Worm (Caenorhabditis elegans) whole organism, L1 larva: ENCODE measurements around the gene dbl-1.

ENCODE experiments used
- ama-1 ChIP-seq: fragments of 150-350 bp; optimal IDR thresholded peaks from 2 replicates; lab custom pipeline; 2014
- dpl-1 ChIP-seq, 3 experiments: fragments of 150-350 bp in 2 of 3; sonication (generic microtip) in 1 of 3; optimal IDR thresholded peaks; 2 replicates each; lab custom pipeline; 2014 to 2017; ENCODE audit warnings: missing biosample characterization in 3 of 3, missing genetic modification characterization in 3 of 3, missing genetic modification reagents in 3 of 3
- fkh-10 ChIP-seq: sonication (generic microtip); optimal IDR thresholded peaks from 2 replicates; lab custom pipeline; 2017; ENCODE audit warnings: missing biosample characterization, missing genetic modification reagents, missing genetic modification characterization
- fos-1 ChIP-seq: fragments of 150-350 bp; optimal IDR thresholded peaks from 2 replicates; lab custom pipeline; 2014; ENCODE audit warnings: missing biosample characterization, missing genetic modification characterization
- jun-1 ChIP-seq: fragments of 150-350 bp; optimal IDR thresholded peaks from 2 replicates; lab custom pipeline; 2014; ENCODE audit warnings: missing biosample characterization, missing genetic modification reagents, missing genetic modification characterization
- lin-15B ChIP-seq: fragments of 150-350 bp; sonication (generic microtip); optimal IDR thresholded peaks from 3 replicates; lab custom pipeline; 2014; ENCODE audit warnings: missing biosample characterization, missing genetic modification characterization
- mdl-1 ChIP-seq, 2 experiments: fragments of 150-350 bp; optimal IDR thresholded peaks; 2 replicates each; lab custom pipeline; 2014 to 2017; ENCODE audit warnings: missing biosample characterization in 2 of 2, missing genetic modification characterization in 2 of 2, inconsistent platforms in 1 of 2
- nhr-11 ChIP-seq: fragments of 150-350 bp; optimal IDR thresholded peaks from 2 replicates; lab custom pipeline; 2014; ENCODE audit warnings: missing biosample characterization, missing genetic modification characterization
- snu-23 ChIP-seq: sonication (generic microtip); optimal IDR thresholded peaks from 2 replicates; lab custom pipeline; 2016; ENCODE audit warnings: missing genetic modification characterization, missing compliant biosample characterization
- ztf-4 ChIP-seq: fragments of 150-350 bp; optimal IDR thresholded peaks from 2 replicates; lab custom pipeline; 2014; ENCODE audit warnings: missing biosample characterization, missing genetic modification characterization

- no peak for TF ChIP-seq snu-23
- no peak for TF ChIP-seq nhr-11 (tag; lab: Kevin White, UChicago)
- TF ChIP-seq ama-1 (lab: Kevin White, UChicago), result no peak
- TF ChIP-seq ztf-4, result no peak
- no peak for TF ChIP-seq dpl-1 (GFP tag; optimal IDR thresholded peaks at IDR 0.05; lab: Kevin White, UChicago)
- TF ChIP-seq fos-1, result no peak
- no peak for TF ChIP-seq jun-1 (tag; lab: Kevin White, UChicago)
- no peak for TF ChIP-seq fkh-10 (GFP tag; lab: Kevin White, UChicago)
- TF ChIP-seq mdl-1 (tag; optimal IDR thresholded peaks at IDR 0.05; lab: Kevin White, UChicago), result no peak
- no peak for TF ChIP-seq lin-15B
Observed at ce11 chrV:6727222-6727621, 30.7 kb upstream of the dbl-1 start, which contains the start of gene ZC487.1.
